Fruit fly (Drosophila melanogaster) whole organism, embryonic: Measurements from ENCODE around the gene mthl1.

Experiments used
- CG6175 ChIP-seq: fragments of 200-800 bp; sonication (Bioruptor generic); IDR thresholded peaks from 3 replicates; pipeline ENCODE4 v1.3.6; 2022; ENCODE audit warnings: missing biosample characterization, missing genetic modification characterization
- CG7556 ChIP-seq: fragments of 200-800 bp; sonication (Bioruptor generic); optimal IDR thresholded peaks from 2 replicates; lab custom pipeline; 2017; ENCODE audit warnings: missing biosample characterization, mild to moderate bottlenecking, missing genetic modification characterization
- chn ChIP-seq: fragments of 200-800 bp; sonication (Bioruptor generic); optimal IDR thresholded peaks from 2 replicates; lab custom pipeline; 2016; ENCODE audit warnings: missing biosample characterization, missing genetic modification characterization

dm6 chrX:16640260-16641100 is at the start of gene mthl1, which contains the start of gene SNRPG:
- peak; percentile 61 for TF ChIP-seq CG7556 (GFP tag; lab: Kevin White, UChicago)
- TF ChIP-seq chn (GFP tag; lab: Kevin White, UChicago), result peak; percentile 90
- peak; percentile 88 for TF ChIP-seq CG6175 (GFP tag; lab: Robert Waterston, UW)
